Worm (Caenorhabditis elegans): Measurements from ENCODE around the gene cyp-37A1.

DNA sequence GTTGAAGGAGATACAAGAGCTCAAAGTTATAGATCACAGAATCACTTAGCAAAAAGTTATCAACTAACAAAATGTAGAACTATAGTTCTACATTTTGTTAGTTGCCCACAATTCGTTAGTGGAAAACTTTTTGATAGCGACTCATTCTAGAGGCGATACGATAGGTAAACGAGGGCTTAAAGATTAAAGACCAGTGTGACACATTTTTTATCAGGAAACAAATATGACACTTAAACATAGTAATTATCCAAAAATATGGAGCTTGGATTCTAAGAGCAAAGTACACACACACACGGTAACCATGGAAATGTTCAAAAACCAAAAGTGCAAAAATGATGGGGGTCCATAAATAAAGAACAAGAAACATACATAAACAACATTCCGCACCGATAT, 23.0 kb upstream of the cyp-37A1 start:
- TF ChIP-seq egl-27 (tag; optimal IDR thresholded peaks at IDR 0.05) (no peak), nhr-28 (tag; optimal IDR thresholded peaks at IDR 0.05) (no peak), nhr-77 (tag; optimal IDR thresholded peaks at IDR 0.05) (no peak), unc-62 (GFP tag; optimal IDR thresholded peaks at IDR 0.05) (no peak), zag-1 (tag; optimal IDR thresholded peaks at IDR 0.05) (no peak), elt-3 (tag; optimal IDR thresholded peaks at IDR 0.05) (no peak), lin-14 (GFP tag; optimal IDR thresholded peaks at IDR 0.05) (no peak), snpc-4 (tag; optimal IDR thresholded peaks at IDR 0.05) (no peak), aly-2 (tag; optimal IDR thresholded peaks at IDR 0.05) (no peak)

Data from whole organism, L1 larva.